Worm (Caenorhabditis elegans) whole organism, L4/young adult: ENCODE data around the gene C03B1.17.

Experiments
- W03F9.2 ChIP-seq: fragments of 150-350 bp; optimal IDR thresholded peaks from 2 replicates; lab custom pipeline; 2014; ENCODE audit warnings: missing biosample characterization, missing genetic modification characterization
- dao-5 ChIP-seq: sonication (generic microtip); optimal IDR thresholded peaks from 2 replicates; lab custom pipeline; 2016; ENCODE audit warnings: missing genotype, missing genetic modification characterization, moderate library complexity, missing compliant biosample characterization
- him-1 ChIP-seq: sonication (generic microtip); optimal IDR thresholded peaks from 2 replicates; lab custom pipeline; 2016; ENCODE audit warnings: missing genotype, missing genetic modification reagents, missing genetic modification characterization, missing compliant biosample characterization

C03B1.17 gene

ce11 chrX:6385185-6385584, 11.7 kb downstream of the C03B1.17 start, which contains the start of gene igdb-3:
Gene igdb-3, plus strand, starts transcription at chrX:6385485.
- TF ChIP-seq W03F9.2 (tag; lab: Kevin White, UChicago) (no peak), dao-5 (tag; lab: Kevin White, UChicago) (no peak), him-1 (tag; lab: Kevin White, UChicago) (no peak)

DNA sequence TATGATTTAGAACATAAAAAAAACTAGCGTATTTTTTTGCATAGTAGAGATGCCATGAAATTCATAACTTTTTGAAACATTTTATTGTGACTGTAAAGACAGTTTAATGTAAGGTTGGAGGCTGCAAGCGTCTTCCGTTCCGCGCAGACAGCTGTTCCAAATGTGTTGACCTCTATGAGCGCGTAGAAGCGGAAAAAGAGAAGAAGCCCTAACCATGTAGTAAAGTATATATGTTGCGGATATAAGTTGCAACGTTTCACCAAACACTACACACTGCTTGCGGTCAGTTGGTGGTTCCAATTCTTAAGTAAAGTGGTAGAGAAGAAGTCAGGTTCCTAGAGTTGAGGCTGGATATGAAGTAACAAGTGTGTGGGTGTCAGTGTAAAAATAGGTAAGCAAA, 15.2 kb downstream of the C03B1.17 start:
- TF ChIP-seq him-1 (tag; lab: Kevin White, UChicago): no peak
- TF ChIP-seq dao-5 (tag; lab: Kevin White, UChicago): no peak
- no peak for TF ChIP-seq W03F9.2 (tag; lab: Kevin White, UChicago)

DNA sequence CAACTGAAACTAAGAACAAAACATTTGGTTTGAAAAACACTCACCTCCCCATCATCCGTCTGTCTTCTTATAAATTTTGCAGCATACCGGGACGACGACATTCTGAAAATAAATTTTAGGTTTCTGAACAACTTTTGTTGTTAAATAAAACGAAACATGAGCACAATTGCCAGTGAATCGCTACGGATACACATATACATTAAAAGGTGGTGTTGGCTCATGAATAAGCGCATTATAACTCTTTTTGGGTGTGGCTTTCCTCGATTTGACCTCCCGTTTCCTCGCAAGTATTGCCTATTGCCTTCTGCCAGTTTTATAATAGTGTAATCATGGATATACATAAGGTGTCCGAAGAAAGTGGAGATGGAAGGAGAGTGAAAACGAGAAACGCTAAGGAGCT, 18.0 kb downstream of the C03B1.17 start, which contains the start of gene igcm-2:
Gene igcm-2, minus strand, starts transcription at position 101 of the 400 bp plus-strand sequence.
- no peak for TF ChIP-seq dao-5 (tag; lab: Kevin White, UChicago)
- TF ChIP-seq him-1 (tag; lab: Kevin White, UChicago): no peak
- TF ChIP-seq W03F9.2 (tag; lab: Kevin White, UChicago): no peak

DNA sequence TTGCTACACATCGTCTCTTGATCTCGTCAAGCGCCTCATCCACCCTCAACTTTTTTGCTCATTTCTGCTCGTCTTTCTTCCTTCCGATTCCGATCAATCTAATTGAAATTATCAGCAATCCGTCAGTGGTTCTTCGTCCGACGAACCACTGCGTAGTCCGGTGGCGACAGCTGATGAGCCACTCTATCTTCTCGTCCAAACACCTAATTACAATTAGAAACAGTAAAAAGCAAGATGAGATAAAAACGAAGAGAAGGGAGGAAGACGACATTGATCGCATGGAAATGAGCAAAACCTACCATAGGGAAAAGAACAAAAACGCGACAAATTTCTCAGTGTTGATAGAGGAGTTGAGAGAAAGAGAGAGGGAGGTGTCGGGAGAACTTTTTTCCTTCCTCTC, 26.0 kb downstream of the C03B1.17 start:
- TF ChIP-seq him-1 (tag; lab: Kevin White, UChicago) (no peak), W03F9.2 (tag; lab: Kevin White, UChicago) (no peak), dao-5 (tag; lab: Kevin White, UChicago) (no peak)

DNA sequence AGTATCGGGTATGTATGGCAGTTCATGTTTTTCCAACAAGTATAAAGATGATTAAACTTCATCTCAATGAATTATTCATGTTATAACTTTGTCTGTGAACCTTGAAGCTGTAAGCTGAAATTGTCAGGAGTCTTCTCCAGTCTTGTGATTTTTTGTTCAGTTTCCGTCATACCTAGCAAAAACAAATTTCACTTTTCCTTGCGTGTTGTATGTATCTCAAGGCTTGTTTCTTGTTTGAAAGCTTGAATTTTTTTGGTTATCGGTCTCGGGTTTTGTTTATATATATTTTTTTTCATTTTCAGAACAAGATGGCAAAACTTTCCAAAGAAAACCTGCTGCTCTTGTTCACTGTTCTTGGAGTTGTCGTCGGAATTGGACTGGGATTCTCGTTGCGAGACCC, 29.7 kb downstream of the C03B1.17 start, which contains the start of gene glt-4:
Gene glt-4, plus strand, starts transcription at position 301 of the 400 bp plus-strand sequence.
- TF ChIP-seq W03F9.2 (tag; lab: Kevin White, UChicago) (no peak), him-1 (tag; lab: Kevin White, UChicago) (no peak), dao-5 (tag; lab: Kevin White, UChicago) (no peak)

ce11 chrX:6405905-6406304, 32.5 kb downstream of the C03B1.17 start:
- TF ChIP-seq dao-5 (tag; lab: Kevin White, UChicago): no peak
- no peak for TF ChIP-seq W03F9.2 (tag; lab: Kevin White, UChicago)
- TF ChIP-seq him-1 (tag; lab: Kevin White, UChicago): no peak

DNA sequence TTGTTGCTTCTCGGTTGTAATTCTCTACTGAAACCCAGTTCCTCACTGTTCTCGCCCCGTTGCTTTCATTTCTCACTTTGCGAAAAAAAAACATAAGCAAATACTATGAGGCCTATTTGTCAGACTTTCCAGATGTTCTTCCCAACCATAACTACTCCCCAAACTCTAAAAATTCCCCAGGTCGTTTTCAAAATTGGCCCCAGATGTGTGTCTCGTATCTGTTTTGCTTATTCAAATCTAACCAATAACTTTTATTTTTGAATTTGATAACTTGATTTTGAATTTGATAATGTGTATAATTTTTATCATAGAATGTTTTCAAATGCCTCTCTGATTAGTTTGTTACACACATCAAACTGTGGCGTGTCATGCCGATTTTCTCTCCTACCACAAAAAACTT, 34.4 kb downstream of the C03B1.17 start:
- TF ChIP-seq W03F9.2 (tag; lab: Kevin White, UChicago) (no peak), him-1 (tag; lab: Kevin White, UChicago) (no peak), dao-5 (tag; lab: Kevin White, UChicago) (no peak)

ce11 chrX:6408286-6408685, 34.8 kb downstream of the C03B1.17 start:
- TF ChIP-seq him-1 (tag; lab: Kevin White, UChicago): no peak
- no peak for TF ChIP-seq W03F9.2 (tag; lab: Kevin White, UChicago)
- TF ChIP-seq dao-5 (tag; lab: Kevin White, UChicago): no peak

ce11 chrX:6408713-6409112, 35.3 kb downstream of the C03B1.17 start:
- TF ChIP-seq him-1 (tag; lab: Kevin White, UChicago): no peak
- TF ChIP-seq W03F9.2 (tag; lab: Kevin White, UChicago): no peak
- TF ChIP-seq dao-5 (tag; lab: Kevin White, UChicago): no peak

ce11 chrX:6410177-6410765, 36.8 kb downstream of the C03B1.17 start, which contains the start of gene mup-2:
Gene mup-2, minus strand, starts transcription at chrX:6410227.
- TF ChIP-seq dao-5 (tag; lab: Kevin White, UChicago) (no peak), W03F9.2 (tag; lab: Kevin White, UChicago) (no peak), him-1 (tag; lab: Kevin White, UChicago) (no peak)

DNA sequence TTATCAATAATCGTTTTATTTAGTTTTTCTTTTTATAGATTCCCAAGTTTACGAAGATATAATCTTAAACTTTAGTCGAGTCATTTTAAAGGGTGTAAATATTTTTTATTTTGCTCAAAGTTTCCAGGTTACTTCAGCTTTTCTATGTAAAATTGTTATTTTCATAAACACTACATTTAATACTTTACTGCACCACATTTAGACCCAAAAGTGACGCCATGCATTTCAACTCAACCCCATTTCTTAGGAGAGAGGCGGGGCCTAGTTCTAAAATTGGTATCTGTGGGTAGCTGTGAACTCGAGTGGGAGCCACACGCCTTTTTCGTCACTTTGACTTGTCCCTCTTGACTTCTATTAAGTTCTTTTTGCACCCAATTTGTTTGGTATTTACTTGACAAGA, 39.1 kb downstream of the C03B1.17 start, which contains the start of gene T22E5.1:
Gene T22E5.1, plus strand, starts transcription at position 301 of the 400 bp plus-strand sequence.
- TF ChIP-seq him-1 (tag; lab: Kevin White, UChicago): no peak
- no peak for TF ChIP-seq dao-5 (tag; lab: Kevin White, UChicago)
- TF ChIP-seq W03F9.2 (tag; lab: Kevin White, UChicago): no peak

DNA sequence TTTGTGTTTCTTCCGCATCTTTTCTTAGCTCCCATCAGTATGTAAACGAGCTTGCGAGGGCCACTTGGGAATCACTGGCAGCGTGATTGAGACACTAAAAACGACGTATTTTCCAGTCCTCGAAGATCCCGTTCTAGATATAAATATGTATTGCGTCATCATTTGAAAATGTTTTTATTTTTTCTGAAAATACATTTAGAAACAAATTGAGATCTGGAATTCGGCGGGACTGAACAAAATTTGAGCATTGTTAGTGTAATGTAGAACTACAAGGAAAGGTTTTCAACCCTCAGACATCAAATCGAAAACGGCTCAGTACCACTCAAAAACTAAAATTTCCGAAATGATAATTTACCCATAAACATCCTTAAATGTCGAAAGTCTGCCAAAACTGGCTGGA, 40.1 kb downstream of the C03B1.17 start:
- no peak for TF ChIP-seq W03F9.2 (tag; lab: Kevin White, UChicago)

DNA sequence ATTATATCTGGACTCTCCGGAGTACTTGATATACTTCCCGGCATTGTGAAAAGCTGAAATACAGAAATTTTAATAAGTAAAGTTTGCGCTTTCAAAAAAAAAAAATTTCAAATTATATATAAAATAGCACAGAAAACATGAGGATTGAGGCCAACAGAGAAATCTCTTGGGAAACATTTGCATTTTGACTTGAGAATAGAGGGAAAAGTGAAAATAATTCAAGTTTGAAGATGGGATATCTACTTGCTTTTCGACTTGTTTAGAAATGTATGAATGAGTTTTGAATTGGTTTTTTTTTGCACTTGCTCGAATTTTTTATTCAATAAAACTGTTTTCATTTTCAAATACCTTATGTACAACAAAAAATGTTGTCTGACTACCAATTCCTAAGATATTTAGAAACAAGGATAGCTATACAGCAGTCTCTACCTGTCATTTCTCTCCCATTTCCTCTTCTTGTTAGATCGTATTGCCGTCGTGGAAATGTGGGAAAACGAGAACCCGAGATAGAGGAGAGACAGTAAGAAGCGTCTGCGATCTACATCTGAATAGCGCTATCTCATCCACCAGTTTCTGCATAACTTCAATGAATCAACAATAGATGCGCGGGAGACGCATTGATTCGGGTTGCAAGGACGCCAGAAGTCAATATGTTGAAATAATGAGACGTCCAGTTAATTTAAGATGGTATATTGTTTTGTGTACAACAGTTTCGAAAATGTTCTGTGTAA, 43.1 kb downstream of the C03B1.17 start, which contains the start of gene T22E5.6:
Gene T22E5.6, minus strand, starts transcription at position 51 of the 731 bp plus-strand sequence.
- no peak for TF ChIP-seq dao-5 (tag; lab: Kevin White, UChicago)
- TF ChIP-seq W03F9.2 (tag; lab: Kevin White, UChicago): no peak
- TF ChIP-seq him-1 (tag; lab: Kevin White, UChicago): no peak
